Worm (Caenorhabditis elegans) whole organism, young adult: ENCODE measurements around the gene snr-5.

Source experiments
- B0035.1 ChIP-seq: sonication (generic microtip); optimal IDR thresholded peaks from 2 replicates; lab custom pipeline; 2016; ENCODE audit warnings: missing genetic modification characterization, mild to moderate bottlenecking, missing compliant biosample characterization, missing genotype, missing genetic modification reagents
- B0336.3 ChIP-seq: fragments of 200-800 bp; sonication (Bioruptor generic); IDR thresholded peaks from 2 replicates; pipeline ENCODE4 v1.3.6; 2022; ENCODE audit warnings: missing genetic modification characterization, missing compliant biosample characterization
- C06A6.2 ChIP-seq: fragments of 200-800 bp; sonication (Bioruptor generic); conservative IDR thresholded peaks from 2 replicates; pipeline ENCODE4 v1.3.6; 2022; ENCODE audit warnings: missing genetic modification characterization, missing compliant biosample characterization
- C17E4.6 ChIP-seq: fragments of 200-800 bp; sonication (Bioruptor generic); IDR thresholded peaks from 2 replicates; pipeline ENCODE4 v1.3.6; 2022; ENCODE audit warnings: missing genetic modification reagents, missing genetic modification characterization, missing compliant biosample characterization
- F10E7.11 ChIP-seq: sonication (generic microtip); optimal IDR thresholded peaks from 2 replicates; lab custom pipeline; 2017; ENCODE audit warnings: mild to moderate bottlenecking, missing genetic modification characterization, moderate library complexity, missing compliant biosample characterization
- F39B2.1 ChIP-seq: fragments of 200-800 bp; sonication (Bioruptor generic); IDR thresholded peaks from 2 replicates; pipeline ENCODE4 v1.3.6; 2022; ENCODE audit warnings: missing genetic modification reagents, missing genetic modification characterization, missing compliant biosample characterization
- F49E8.2 ChIP-seq: sonication (generic microtip); optimal IDR thresholded peaks from 3 replicates; lab custom pipeline; 2017; ENCODE audit warnings: missing genetic modification characterization, mild to moderate bottlenecking, missing compliant biosample characterization, antibody characterized with exemption, moderate library complexity; ENCODE audit not compliant: insufficient read depth
- F52B5.7 ChIP-seq: sonication (generic microtip); optimal IDR thresholded peaks from 2 replicates; lab custom pipeline; 2016; ENCODE audit warnings: mild to moderate bottlenecking, missing genetic modification characterization, missing compliant biosample characterization
- F57A8.1 ChIP-seq: fragments of 200-800 bp; sonication (Bioruptor generic); optimal IDR thresholded peaks from 2 replicates; lab custom pipeline; 2018; ENCODE audit warnings: mild to moderate bottlenecking, missing genetic modification characterization, moderate library complexity, missing compliant biosample characterization
- F57C9.4 ChIP-seq: sonication (generic microtip); optimal IDR thresholded peaks from 2 replicates; lab custom pipeline; 2017; ENCODE audit warnings: mild to moderate bottlenecking, missing genetic modification characterization, missing compliant biosample characterization
- T07F8.4 ChIP-seq: sonication (generic microtip); optimal IDR thresholded peaks from 2 replicates; lab custom pipeline; 2016; ENCODE audit warnings: mild to moderate bottlenecking, missing genetic modification characterization, moderate library complexity, missing compliant biosample characterization
- Y53F4B.3 ChIP-seq: fragments of 200-800 bp; sonication (Bioruptor generic); IDR thresholded peaks from 2 replicates; pipeline ENCODE4 v1.3.6; 2022; ENCODE audit warnings: missing genetic modification reagents, missing genetic modification characterization, missing compliant biosample characterization
- Y56A3A.18 ChIP-seq: fragments of 200-800 bp; sonication (Bioruptor generic); IDR thresholded peaks from 2 replicates; pipeline ENCODE4 v1.3.6; 2022; ENCODE audit warnings: missing genetic modification reagents, missing genetic modification characterization, missing compliant biosample characterization
- Y79H2A.3 ChIP-seq: fragments of 200-800 bp; sonication (Bioruptor generic); conservative IDR thresholded peaks from 2 replicates; pipeline ENCODE4 v1.3.6; 2022; ENCODE audit warnings: missing genetic modification reagents, missing genetic modification characterization, missing compliant biosample characterization
- ZK185.1 ChIP-seq: sonication (generic microtip); optimal IDR thresholded peaks from 2 replicates; lab custom pipeline; 2016; ENCODE audit warnings: mild to moderate bottlenecking, missing genetic modification characterization, missing compliant biosample characterization; ENCODE audit not compliant: poor library complexity, severe bottlenecking
- atf-7 ChIP-seq: sonication (generic microtip); optimal IDR thresholded peaks from 2 replicates; lab custom pipeline; 2017; ENCODE audit warnings: mild to moderate bottlenecking, missing genetic modification characterization, missing compliant biosample characterization
- bed-2 ChIP-seq: fragments of 200-800 bp; sonication (Bioruptor generic); IDR thresholded peaks from 2 replicates; pipeline ENCODE4 v1.3.6; 2022; ENCODE audit warnings: missing genetic modification reagents, missing genetic modification characterization, missing compliant biosample characterization
- ccch-3 ChIP-seq: fragments of 200-800 bp; sonication (Bioruptor generic); optimal IDR thresholded peaks from 2 replicates; lab custom pipeline; 2018; ENCODE audit warnings: mild to moderate bottlenecking, missing genetic modification characterization, missing compliant biosample characterization
- ceh-40 ChIP-seq: fragments of 200-800 bp; sonication (Bioruptor generic); IDR thresholded peaks from 2 replicates; pipeline ENCODE4 v1.3.6; 2022; ENCODE audit warnings: missing genetic modification characterization, missing compliant biosample characterization
- ceh-58 ChIP-seq: fragments of 200-800 bp; sonication (Bioruptor generic); IDR thresholded peaks from 2 replicates; pipeline ENCODE4 v1.3.6; 2022; ENCODE audit warnings: missing genetic modification characterization, missing compliant biosample characterization
- ceh-91 ChIP-seq: fragments of 200-800 bp; sonication (Bioruptor generic); IDR thresholded peaks from 2 replicates; pipeline ENCODE4 v1.3.6; 2022; ENCODE audit warnings: missing genetic modification reagents, missing genetic modification characterization, missing compliant biosample characterization
- chd-7 ChIP-seq: sonication (generic microtip); optimal IDR thresholded peaks from 2 replicates; lab custom pipeline; 2016; ENCODE audit warnings: mild to moderate bottlenecking, missing genetic modification characterization, moderate library complexity, missing compliant biosample characterization
- dox-1 ChIP-seq: fragments of 200-800 bp; sonication (Bioruptor generic); IDR thresholded peaks from 2 replicates; pipeline ENCODE4 v1.3.6; 2022; ENCODE audit warnings: missing genetic modification reagents, missing genetic modification characterization, missing compliant biosample characterization
- dpff-1 ChIP-seq: sonication (generic microtip); optimal IDR thresholded peaks from 2 replicates; lab custom pipeline; 2017; ENCODE audit warnings: mild to moderate bottlenecking, missing genetic modification characterization, missing compliant biosample characterization
- dpl-1 ChIP-seq: fragments of 150-350 bp; optimal IDR thresholded peaks from 2 replicates; lab custom pipeline; 2014; ENCODE audit warnings: missing biosample characterization, missing genetic modification reagents, missing genetic modification characterization
- egl-18 ChIP-seq: fragments of 200-800 bp; sonication (Bioruptor generic); IDR thresholded peaks from 2 replicates; pipeline ENCODE4 v1.3.6; 2022; ENCODE audit warnings: missing genetic modification reagents, missing genetic modification characterization, missing compliant biosample characterization
- him-1 ChIP-seq: sonication (generic microtip); optimal IDR thresholded peaks from 2 replicates; lab custom pipeline; 2016; ENCODE audit warnings: missing genotype, missing genetic modification reagents, missing genetic modification characterization, missing compliant biosample characterization
- lin-26 ChIP-seq: fragments of 200-800 bp; sonication (Bioruptor generic); IDR thresholded peaks from 2 replicates; pipeline ENCODE4 v1.3.6; 2022; ENCODE audit warnings: missing genetic modification reagents, missing genetic modification characterization, missing compliant biosample characterization
- lin-54 ChIP-seq: fragments of 200-800 bp; sonication (Bioruptor generic); optimal IDR thresholded peaks from 2 replicates; lab custom pipeline; 2018; ENCODE audit warnings: mild to moderate bottlenecking, missing genetic modification characterization, missing compliant biosample characterization
- lir-1 ChIP-seq: fragments of 200-800 bp; sonication (Bioruptor generic); conservative IDR thresholded peaks from 2 replicates; pipeline ENCODE4 v1.3.6; 2022; ENCODE audit warnings: missing genetic modification reagents, missing genetic modification characterization, missing compliant biosample characterization
- mel-28 ChIP-seq: sonication (generic microtip); optimal IDR thresholded peaks from 2 replicates; lab custom pipeline; 2016; ENCODE audit warnings: borderline replicate concordance, mild to moderate bottlenecking, missing genetic modification characterization, missing compliant biosample characterization
- mxl-1 ChIP-seq: sonication (generic microtip); optimal IDR thresholded peaks from 2 replicates; lab custom pipeline; 2016; ENCODE audit warnings: missing genetic modification characterization, missing compliant biosample characterization
- nfya-2 ChIP-seq: fragments of 200-800 bp; sonication (Bioruptor generic); IDR thresholded peaks from 2 replicates; pipeline ENCODE4 v1.3.6; 2022; ENCODE audit warnings: missing genetic modification reagents, missing genetic modification characterization, missing compliant biosample characterization
- nfyb-1 ChIP-seq: fragments of 200-800 bp; sonication (Bioruptor generic); IDR thresholded peaks from 2 replicates; pipeline ENCODE4 v1.3.6; 2022; ENCODE audit warnings: missing genetic modification reagents, missing genetic modification characterization, missing compliant biosample characterization
- nhr-80 ChIP-seq: sonication (generic microtip); optimal IDR thresholded peaks from 2 replicates; lab custom pipeline; 2016; ENCODE audit warnings: missing genetic modification characterization, missing compliant biosample characterization
- pha-4 ChIP-seq: fragments of 150-350 bp; sonication (generic microtip); optimal IDR thresholded peaks from 2 replicates; lab custom pipeline; 2014; ENCODE audit warnings: missing biosample characterization, missing genetic modification reagents, missing genetic modification characterization
- repo-1 ChIP-seq: sonication (generic microtip); optimal IDR thresholded peaks from 2 replicates; lab custom pipeline; 2017; ENCODE audit warnings: mild to moderate bottlenecking, missing genetic modification characterization, missing compliant biosample characterization
- sea-2 ChIP-seq: fragments of 200-800 bp; sonication (Bioruptor generic); IDR thresholded peaks from 2 replicates; pipeline ENCODE4 v1.3.6; 2022; ENCODE audit warnings: missing genetic modification characterization, missing compliant biosample characterization
- somi-1 ChIP-seq: fragments of 200-800 bp; sonication (Bioruptor generic); optimal IDR thresholded peaks from 2 replicates; lab custom pipeline; 2018; ENCODE audit warnings: mild to moderate bottlenecking, missing genetic modification characterization, missing compliant biosample characterization
- sptf-2 ChIP-seq: fragments of 200-800 bp; sonication (Bioruptor generic); optimal IDR thresholded peaks from 2 replicates; lab custom pipeline; 2018; ENCODE audit warnings: mild to moderate bottlenecking, missing genetic modification characterization, missing compliant biosample characterization
- unc-130 ChIP-seq: sonication (generic microtip); optimal IDR thresholded peaks from 2 replicates; lab custom pipeline; 2016; ENCODE audit warnings: missing genetic modification reagents, missing genetic modification characterization, missing compliant biosample characterization
- xnd-1 ChIP-seq: sonication (generic microtip); optimal IDR thresholded peaks from 2 replicates; lab custom pipeline; 2016; ENCODE audit warnings: missing genotype, missing genetic modification reagents, missing genetic modification characterization, missing compliant biosample characterization
- ztf-22 ChIP-seq: fragments of 200-800 bp; sonication (Bioruptor generic); optimal IDR thresholded peaks from 2 replicates; lab custom pipeline; 2018; ENCODE audit warnings: mild to moderate bottlenecking, missing genetic modification characterization, moderate library complexity, missing compliant biosample characterization
- ztf-25 ChIP-seq: fragments of 200-800 bp; sonication (Bioruptor generic); IDR thresholded peaks from 2 replicates; pipeline ENCODE4 v1.3.6; 2022; ENCODE audit warnings: missing genetic modification reagents, missing genetic modification characterization, missing compliant biosample characterization
- ztf-26 ChIP-seq: sonication (generic microtip); optimal IDR thresholded peaks from 2 replicates; lab custom pipeline; 2017; ENCODE audit warnings: missing genetic modification characterization, missing compliant biosample characterization
- ztf-28 ChIP-seq: fragments of 200-800 bp; sonication (Bioruptor generic); IDR thresholded peaks from 2 replicates; pipeline ENCODE4 v1.3.6; 2022; ENCODE audit warnings: missing genetic modification reagents, missing genetic modification characterization, missing compliant biosample characterization
- ztf-6 ChIP-seq: fragments of 200-800 bp; sonication (Bioruptor generic); IDR thresholded peaks from 2 replicates; pipeline ENCODE4 v1.3.6; 2022; ENCODE audit warnings: missing genetic modification reagents, missing genetic modification characterization, missing compliant biosample characterization

Gene snr-5

DNA sequence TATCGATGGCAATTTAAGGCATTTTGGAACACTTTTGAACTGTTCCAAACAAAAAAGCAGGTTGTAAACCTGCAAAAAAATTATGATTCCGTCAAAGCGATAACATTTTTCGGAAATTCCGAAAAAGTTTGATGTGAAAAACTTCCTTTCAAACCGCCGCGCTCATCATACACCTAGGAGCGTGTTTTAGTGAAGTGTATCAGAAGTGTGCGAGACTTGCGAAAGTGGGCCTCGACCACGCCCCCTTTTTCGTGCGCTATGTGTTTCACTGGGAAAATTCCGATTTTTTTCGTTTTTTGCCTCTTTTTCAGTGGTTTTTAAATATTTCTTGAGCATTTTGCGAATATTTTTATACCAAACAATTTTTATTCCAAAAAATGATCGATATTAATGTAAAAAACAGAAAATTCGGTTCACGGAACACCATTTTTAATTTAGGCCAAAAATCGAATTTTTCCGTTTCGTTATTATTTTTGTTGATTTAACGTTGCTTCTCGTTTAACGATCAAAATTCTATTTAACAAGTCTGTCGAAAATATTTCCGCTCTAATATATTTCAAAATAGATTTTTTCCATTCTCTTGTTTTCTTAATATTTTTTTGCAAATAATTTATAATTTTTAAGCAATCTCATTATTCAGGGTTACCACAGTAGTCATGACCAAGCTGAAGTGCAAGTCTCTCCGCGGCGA is 7.2 kb upstream of the snr-5 start, which contains the start of gene rpl-35 (continued):
- peak; percentile 99 for TF ChIP-seq somi-1 (GFP tag; lab: Kevin White, UChicago)
- TF ChIP-seq lin-26, result peak; percentile 97
- peak; percentile 100 for TF ChIP-seq C17E4.6
- peak; percentile 99 for TF ChIP-seq lir-1 (GFP tag; lab: Robert Waterston, UW)
- peak; percentile 91 for TF ChIP-seq T07F8.4
- TF ChIP-seq mxl-1, result peak; percentile 55
- peak; percentile 98 for TF ChIP-seq ztf-6

DNA sequence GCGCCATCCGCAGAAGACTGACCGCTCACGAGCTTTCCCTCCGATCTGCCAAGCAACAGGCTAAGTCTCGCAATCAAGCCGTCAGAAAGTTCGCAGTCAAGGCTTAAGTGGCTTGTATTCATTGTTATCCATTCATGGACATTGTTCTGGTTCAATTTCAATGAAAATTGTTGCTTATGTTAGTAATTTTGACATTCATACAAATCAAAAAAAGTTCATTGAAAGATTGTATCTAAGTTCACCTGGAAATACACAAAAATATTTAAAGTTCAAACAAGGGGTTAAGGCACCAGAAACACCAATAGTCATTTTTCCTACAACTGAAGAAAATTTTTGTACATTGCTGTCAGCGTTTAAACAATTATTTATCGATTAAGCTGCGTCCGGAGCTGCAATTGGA is 6.4 kb upstream of the snr-5 start:
- TF ChIP-seq B0336.3 (GFP tag; lab: Robert Waterston, UW) (peak; percentile 82), nfya-2 (GFP tag; lab: Robert Waterston, UW) (no peak), chd-7 (no peak), ceh-40 (GFP tag; lab: Robert Waterston, UW) (no peak), dpff-1 (tag; lab: Kevin White, UChicago) (no peak), mxl-1 (no peak), ztf-28 (GFP tag; lab: Robert Waterston, UW) (no peak), B0035.1 (tag; lab: Kevin White, UChicago) (no peak), lin-26 (peak; percentile 77), repo-1 (tag; lab: Kevin White, UChicago) (no peak), unc-130 (GFP tag; lab: Kevin White, UChicago) (no peak), Y53F4B.3 (GFP tag; lab: Robert Waterston, UW) (no peak), him-1 (peak; percentile 53), F49E8.2 (tag; lab: Kevin White, UChicago) (peak; percentile 82), egl-18 (GFP tag; lab: Robert Waterston, UW) (no peak), lin-54 (peak; percentile 68), atf-7 (no peak), xnd-1 (tag; lab: Kevin White, UChicago) (no peak), Y79H2A.3 (GFP tag; lab: Robert Waterston, UW) (no peak), ZK185.1 (tag; lab: Kevin White, UChicago) (no peak), F39B2.1 (GFP tag; lab: Robert Waterston, UW) (peak; percentile 48; the same call in 1 of the 2 replicates), bed-2 (no peak), nhr-80 (tag; lab: Kevin White, UChicago) (no peak), C06A6.2 (no peak), ceh-91 (GFP tag; lab: Robert Waterston, UW) (no peak), pha-4 (tag; lab: Kevin White, UChicago) (no peak), F57C9.4 (tag; lab: Kevin White, UChicago) (no peak), ztf-22 (no peak), mel-28 (tag; lab: Kevin White, UChicago) (no peak), dox-1 (peak; percentile 48; the same call in 1 of the 2 replicates), Y56A3A.18 (GFP tag; lab: Robert Waterston, UW) (0 out of 2 replicates have a peak, but pooled peaks have one; percentile 46), ztf-26 (tag; lab: Kevin White, UChicago) (no peak), F57A8.1 (no peak), ztf-25 (GFP tag; lab: Robert Waterston, UW) (no peak), F52B5.7 (tag; lab: Kevin White, UChicago) (no peak), sea-2 (no peak), ccch-3 (GFP tag; lab: Kevin White, UChicago) (no peak), F10E7.11 (tag; lab: Kevin White, UChicago) (no peak), sptf-2 (GFP tag; lab: Kevin White, UChicago) (no peak), dpl-1 (GFP tag; lab: Kevin White, UChicago) (no peak), ceh-58 (GFP tag; lab: Robert Waterston, UW) (no peak), T07F8.4 (no peak), nfyb-1 (GFP tag; lab: Robert Waterston, UW) (no peak; the same call in 1 of the 2 replicates)
